Worm (Caenorhabditis elegans): ENCODE results near the gene W02B12.12.

Gene W02B12.12

DNA sequence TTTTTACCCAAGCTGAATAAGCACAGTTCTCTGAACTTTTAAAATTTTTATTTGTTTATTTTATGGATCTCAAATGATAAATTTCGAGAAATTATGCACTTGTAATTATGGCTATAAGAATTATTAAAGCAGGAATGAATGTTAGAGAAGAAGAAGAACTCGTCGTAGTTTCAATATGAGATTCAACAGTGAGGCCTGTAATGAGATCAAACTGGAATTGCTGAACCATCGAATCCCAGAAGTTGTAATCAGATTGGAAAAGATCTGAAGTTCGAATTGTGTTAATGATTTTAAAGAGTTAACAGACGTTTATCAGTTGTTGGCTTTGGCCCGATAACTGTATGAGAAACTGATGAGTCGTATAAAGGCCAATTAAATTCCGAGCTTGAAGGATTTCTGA is 23.3 kb downstream of the W02B12.12 start:
- TF ChIP-seq egl-27 (tag; optimal IDR thresholded peaks at IDR 0.05) (no peak), nhr-12 (tag; optimal IDR thresholded peaks at IDR 0.05) (no peak), lir-3 (tag; optimal IDR thresholded peaks at IDR 0.05; ENCODE audit: poor library complexity) (no peak), ceh-63 (GFP tag; optimal IDR thresholded peaks at IDR 0.05) (no peak), fos-1 (tag; optimal IDR thresholded peaks at IDR 0.05) (no peak), fkh-8 (tag; optimal IDR thresholded peaks at IDR 0.05) (no peak), hlh-17 (GFP tag; optimal IDR thresholded peaks at IDR 0.05; ENCODE audit: borderline replicate concordance) (no peak), swsn-7 (tag; optimal IDR thresholded peaks at IDR 0.05) (no peak), zip-4 (GFP tag; optimal IDR thresholded peaks at IDR 0.05) (no peak), ama-1 (optimal IDR thresholded peaks at IDR 0.05) (no peak), zag-1 (tag; optimal IDR thresholded peaks at IDR 0.05) (no peak), lin-35 (GFP tag; optimal IDR thresholded peaks at IDR 0.05) (no peak), tbx-2 (tag; optimal IDR thresholded peaks at IDR 0.05) (no peak), sox-4 (tag; optimal IDR thresholded peaks at IDR 0.05) (no peak), nhr-11 (tag; optimal IDR thresholded peaks at IDR 0.05) (no peak), unc-30 (tag; optimal IDR thresholded peaks at IDR 0.05) (no peak), elt-3 (tag; optimal IDR thresholded peaks at IDR 0.05) (no peak), nhr-76 (tag; optimal IDR thresholded peaks at IDR 0.05) (no peak), aly-2 (tag; optimal IDR thresholded peaks at IDR 0.05) (no peak), hpl-2 (GFP tag; optimal IDR thresholded peaks at IDR 0.05) (no peak)

- TF ChIP-seq unc-98 (GFP tag; IDR thresholded peaks at IDR 0.05) (no peak), nhr-76 (tag; optimal IDR thresholded peaks at IDR 0.05) (no peak), nhr-28 (tag; optimal IDR thresholded peaks at IDR 0.05) (no peak), hlh-17 (GFP tag; optimal IDR thresholded peaks at IDR 0.05; ENCODE audit: borderline replicate concordance) (no peak), grh-1 (GFP tag; IDR thresholded peaks at IDR 0.05) (0 out of 2 replicates have a peak, but pooled peaks have one; percentile 6), lin-15B (tag; optimal IDR thresholded peaks at IDR 0.05) (no peak)
These were observed 23.8 kb downstream of the W02B12.12 start for ce11 chrII:11455140-11455539.

ce11 chrII:11453639-11454038 is 25.3 kb downstream of the W02B12.12 start:
- TF ChIP-seq ets-5 (GFP tag; IDR thresholded peaks at IDR 0.05) (no peak), elt-3 (tag; optimal IDR thresholded peaks at IDR 0.05) (no peak), unc-86 (tag; optimal IDR thresholded peaks at IDR 0.05) (no peak), fkh-8 (tag; optimal IDR thresholded peaks at IDR 0.05) (peak; percentile 98), swsn-7 (tag; optimal IDR thresholded peaks at IDR 0.05) (no peak), hlh-4 (tag; optimal IDR thresholded peaks at IDR 0.05) (no peak), lin-35 (GFP tag; optimal IDR thresholded peaks at IDR 0.05) (peak in 1 of 2 experiments; percentile 4), aly-2 (tag; optimal IDR thresholded peaks at IDR 0.05) (no peak)

DNA sequence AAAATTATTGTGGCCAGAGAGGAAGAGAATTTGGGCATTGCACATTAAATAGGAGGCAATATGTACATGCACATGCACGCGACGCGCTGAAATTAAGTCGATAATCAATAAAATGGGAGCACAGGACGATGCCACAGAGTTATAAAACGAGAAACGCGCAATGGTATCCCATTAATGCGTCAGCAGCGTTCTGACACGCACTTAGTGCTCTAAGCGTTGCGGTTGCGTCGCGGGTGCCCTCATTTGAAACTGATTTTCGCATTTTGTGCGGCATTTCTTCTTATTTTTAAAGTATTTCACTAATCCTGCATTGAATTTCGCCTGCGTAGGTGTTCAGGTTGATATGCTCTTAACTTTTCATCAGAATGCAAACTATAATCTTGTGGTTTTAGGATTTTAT is 26.0 kb downstream of the W02B12.12 start, which contains the start of gene rsp-1:
Gene rsp-1 (plus strand): TSS at position 338 of the 400 bp plus-strand sequence.
- peak; percentile 90 to 94 for TF ChIP-seq lin-35 (GFP tag; optimal IDR thresholded peaks at IDR 0.05)
- peak; percentile 81 for TF ChIP-seq snpc-4 (tag; optimal IDR thresholded peaks at IDR 0.05)
- peak; percentile 76 for TF ChIP-seq irx-1 (tag; optimal IDR thresholded peaks at IDR 0.05)
- TF ChIP-seq ets-5 (GFP tag; IDR thresholded peaks at IDR 0.05) = no peak
- TF ChIP-seq mef-2 (tag; optimal IDR thresholded peaks at IDR 0.05) = peak; percentile 13
- no peak for TF ChIP-seq nhr-84 (tag; optimal IDR thresholded peaks at IDR 0.05)
- TF ChIP-seq lin-14 (GFP tag; optimal IDR thresholded peaks at IDR 0.05) = peak; percentile 89
- TF ChIP-seq unc-86 (tag; optimal IDR thresholded peaks at IDR 0.05) = peak; percentile 83
- peak; percentile 84 for TF ChIP-seq ztf-4 (tag; optimal IDR thresholded peaks at IDR 0.05)
- peak; percentile 17 for TF ChIP-seq aha-1 (tag; optimal IDR thresholded peaks at IDR 0.05)
- TF ChIP-seq ztf-11 (tag; optimal IDR thresholded peaks at IDR 0.05) = peak in 1 of 2 experiments; percentile 71
- TF ChIP-seq nhr-76 (tag; optimal IDR thresholded peaks at IDR 0.05) = no peak
- TF ChIP-seq sup-37 (GFP tag; optimal IDR thresholded peaks at IDR 0.05) = peak; percentile 39
- TF ChIP-seq C04F5.9 (tag; optimal IDR thresholded peaks at IDR 0.05) = peak; percentile 82
- no peak; the same call in 1 of the 2 replicates for TF ChIP-seq ceh-88 (GFP tag; IDR thresholded peaks at IDR 0.05)
- peak; percentile 67 for TF ChIP-seq vab-15 (tag; optimal IDR thresholded peaks at IDR 0.05)
- no peak for TF ChIP-seq pag-3 (tag; optimal IDR thresholded peaks at IDR 0.05; ENCODE audit: borderline replicate concordance, insufficient read depth)
- TF ChIP-seq hlh-17 (GFP tag; optimal IDR thresholded peaks at IDR 0.05; ENCODE audit: borderline replicate concordance) = no peak
- TF ChIP-seq elt-2 (tag; optimal IDR thresholded peaks at IDR 0.05) = peak; percentile 76
- TF ChIP-seq nhr-47 (tag; optimal IDR thresholded peaks at IDR 0.05) = peak; percentile 91
- TF ChIP-seq nhr-12 (tag; optimal IDR thresholded peaks at IDR 0.05) = no peak
- TF ChIP-seq rnt-1 (tag; optimal IDR thresholded peaks at IDR 0.05) = peak; percentile 94
- TF ChIP-seq nhr-20 (tag; optimal IDR thresholded peaks at IDR 0.05) = peak; percentile 94
- TF ChIP-seq pqm-1 (tag; optimal IDR thresholded peaks at IDR 0.05) = no peak
- no peak for TF ChIP-seq ceh-63 (GFP tag; optimal IDR thresholded peaks at IDR 0.05)
- no peak for TF ChIP-seq C34B4.2 (tag; optimal IDR thresholded peaks at IDR 0.05)
- no peak for TF ChIP-seq unc-30 (tag; optimal IDR thresholded peaks at IDR 0.05)
- TF ChIP-seq tbx-2 (tag; optimal IDR thresholded peaks at IDR 0.05) = peak; percentile 88

All from whole organism, L1 larva.